Worm (Caenorhabditis elegans): ENCODE results near the gene lgc-17.

DNA sequence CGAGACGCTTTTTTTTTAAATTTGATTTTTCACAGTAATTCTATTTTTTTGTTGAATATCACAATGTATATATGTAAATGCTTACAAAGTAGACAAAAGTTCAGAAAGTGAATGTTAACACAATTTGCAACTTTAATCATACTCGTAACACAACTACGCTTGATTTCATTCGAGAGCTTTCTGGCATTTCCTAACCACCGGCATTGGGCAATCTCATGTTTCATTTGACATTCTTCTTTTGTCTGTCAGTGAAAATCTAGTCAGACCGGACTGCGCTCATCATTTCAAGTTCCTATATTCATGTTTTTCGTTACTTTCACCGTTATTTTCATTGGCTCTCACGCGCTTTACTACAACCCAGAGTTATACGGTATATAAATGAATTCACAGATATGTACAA lies 10.2 kb upstream of the lgc-17 start, which contains the start of gene lgc-14:
- no peak for TF ChIP-seq tra-4 (tag; optimal IDR thresholded peaks at IDR 0.05)
- TF ChIP-seq hmg-4 (GFP tag; optimal IDR thresholded peaks at IDR 0.05) = no peak
- TF ChIP-seq ama-1 (optimal IDR thresholded peaks at IDR 0.05) = no peak
- no peak for TF ChIP-seq ets-7 (tag; optimal IDR thresholded peaks at IDR 0.05)
- no peak for TF ChIP-seq ceh-13 (GFP tag; optimal IDR thresholded peaks at IDR 0.05)
- no peak for TF ChIP-seq pes-1 (GFP tag; IDR thresholded peaks at IDR 0.05)
- no peak for TF ChIP-seq ceh-36 (tag; optimal IDR thresholded peaks at IDR 0.05)
- TF ChIP-seq hmbx-1 (tag; optimal IDR thresholded peaks at IDR 0.05) = no peak
- no peak for TF ChIP-seq scrt-1 (GFP tag; IDR thresholded peaks at IDR 0.05)
- no peak for TF ChIP-seq hnd-1 (tag; optimal IDR thresholded peaks at IDR 0.05)
- no peak for TF ChIP-seq tbx-11 (GFP tag; IDR thresholded peaks at IDR 0.05)
